Worm (Caenorhabditis elegans) whole organism, L4 larva: ENCODE results near the gene ceeh-2.
A peak's percentile ranks its signal among the peaks of the same experiment; 100 is the strongest.

ENCODE experiments used
- D1046.2 ChIP-seq: fragments of 200-800 bp; sonication (Bioruptor generic); IDR thresholded peaks from 2 replicates; pipeline ENCODE4 v1.3.6; 2022; ENCODE audit warnings: missing genetic modification characterization, missing compliant biosample characterization
- F26F4.8 ChIP-seq: fragments of 200-800 bp; sonication (Bioruptor generic); conservative IDR thresholded peaks from 2 replicates; pipeline ENCODE4 v1.3.6; 2022; ENCODE audit warnings: missing genetic modification characterization, missing compliant biosample characterization
- F49E8.2 ChIP-seq: sonication (generic microtip); optimal IDR thresholded peaks from 2 replicates; lab custom pipeline; 2016; ENCODE audit warnings: missing compliant biosample characterization, mild to moderate bottlenecking, missing genetic modification characterization, borderline replicate concordance
- T26A8.4 ChIP-seq: fragments of 200-800 bp; sonication (Bioruptor generic); IDR thresholded peaks from 2 replicates; pipeline ENCODE4 v1.3.6; 2022; ENCODE audit warnings: missing genetic modification characterization, missing compliant biosample characterization
- Y5F2A.4 ChIP-seq: fragments of 200-800 bp; sonication (Bioruptor generic); optimal IDR thresholded peaks from 2 replicates; lab custom pipeline; 2018; ENCODE audit warnings: mild to moderate bottlenecking, missing genetic modification characterization, missing compliant biosample characterization
- aha-1 ChIP-seq: fragments of 150-350 bp; peaks from one replicate; lab custom pipeline; 2014; ENCODE audit warnings: missing biosample characterization, missing genetic modification characterization
- attf-4 ChIP-seq: sonication (generic microtip); optimal IDR thresholded peaks from 3 replicates; lab custom pipeline; 2017; ENCODE audit warnings: missing biosample characterization, missing genetic modification characterization
- ceh-28 ChIP-seq: fragments of 150-350 bp; optimal IDR thresholded peaks from 2 replicates; lab custom pipeline; 2014; ENCODE audit warnings: missing biosample characterization, missing genetic modification reagents, missing genetic modification characterization
- ceh-32 ChIP-seq: sonication (generic microtip); optimal IDR thresholded peaks from 2 replicates; lab custom pipeline; 2016; ENCODE audit warnings: mild to moderate bottlenecking, missing genetic modification characterization, missing compliant biosample characterization; ENCODE audit not compliant: poor library complexity
- ceh-44 ChIP-seq: fragments of 200-800 bp; sonication (Bioruptor generic); IDR thresholded peaks from 2 replicates; pipeline ENCODE4 v1.3.6; 2022; ENCODE audit warnings: missing genetic modification reagents, missing genetic modification characterization, missing compliant biosample characterization
- ces-1 ChIP-seq: fragments of 150-350 bp; sonication (generic microtip); optimal IDR thresholded peaks from 4 replicates; lab custom pipeline; 2014; ENCODE audit warnings: missing biosample characterization, missing genetic modification reagents, missing genetic modification characterization
- ctbp-1 ChIP-seq: fragments of 200-800 bp; sonication (Bioruptor generic); IDR thresholded peaks from 2 replicates; pipeline ENCODE4 v1.3.6; 2022; ENCODE audit warnings: missing genetic modification reagents, missing genetic modification characterization, missing compliant biosample characterization
- daf-16 ChIP-seq, 3 experiments: sonication (generic microtip); optimal IDR thresholded peaks; 2 replicates each; lab custom pipeline; 2016 to 2017; ENCODE audit warnings: missing genetic modification characterization in 3 of 3, missing genetic modification reagents in 3 of 3, mild to moderate bottlenecking in 2 of 3, missing compliant biosample characterization in 2 of 3, missing biosample characterization in 1 of 3, moderate library complexity in 1 of 3
- dmd-6 ChIP-seq: fragments of 200-800 bp; sonication (Bioruptor generic); IDR thresholded peaks from 2 replicates; pipeline ENCODE4 v1.3.6; 2022; ENCODE audit warnings: missing genetic modification reagents, missing genetic modification characterization, missing compliant biosample characterization
- dmd-8 ChIP-seq: fragments of 200-800 bp; sonication (Bioruptor generic); IDR thresholded peaks from 2 replicates; pipeline ENCODE4 v1.3.6; 2022; ENCODE audit warnings: missing genetic modification characterization, missing compliant biosample characterization
- dpl-1 ChIP-seq: fragments of 150-350 bp; optimal IDR thresholded peaks from 2 replicates; lab custom pipeline; 2014; ENCODE audit warnings: missing biosample characterization, missing genetic modification reagents, missing genetic modification characterization
- dve-1 ChIP-seq: sonication (generic microtip); optimal IDR thresholded peaks from 2 replicates; lab custom pipeline; 2017; ENCODE audit warnings: antibody characterized with exemption, mild to moderate bottlenecking, missing genetic modification characterization, missing compliant biosample characterization; ENCODE audit not compliant: insufficient read depth
- egl-27 ChIP-seq: sonication (generic microtip); optimal IDR thresholded peaks from 3 replicates; lab custom pipeline; 2017; ENCODE audit warnings: missing biosample characterization, missing genetic modification reagents, missing genetic modification characterization
- fos-1 ChIP-seq: fragments of 150-350 bp; optimal IDR thresholded peaks from 2 replicates; lab custom pipeline; 2014; ENCODE audit warnings: missing biosample characterization, missing genetic modification characterization
- hlh-11 ChIP-seq: fragments of 200-800 bp; sonication (Bioruptor generic); optimal IDR thresholded peaks from 2 replicates; lab custom pipeline; 2018; ENCODE audit warnings: mild to moderate bottlenecking, missing genetic modification characterization, missing compliant biosample characterization
- jun-1 ChIP-seq: fragments of 150-350 bp; optimal IDR thresholded peaks from 2 replicates; lab custom pipeline; 2014; ENCODE audit warnings: missing biosample characterization, missing genetic modification reagents, missing genetic modification characterization
- lim-7 ChIP-seq: fragments of 200-800 bp; sonication (Bioruptor generic); IDR thresholded peaks from 2 replicates; pipeline ENCODE4 v1.3.6; 2022; ENCODE audit warnings: missing genetic modification characterization, missing compliant biosample characterization
- lin-1 ChIP-seq: fragments of 200-800 bp; sonication (Bioruptor generic); IDR thresholded peaks from 2 replicates; pipeline ENCODE4 v1.3.6; 2022; ENCODE audit warnings: missing genetic modification reagents, missing genetic modification characterization, missing compliant biosample characterization
- lin-38 ChIP-seq: fragments of 200-800 bp; sonication (Bioruptor generic); IDR thresholded peaks from 2 replicates; pipeline ENCODE4 v1.3.6; 2022; ENCODE audit warnings: missing genetic modification reagents, missing genetic modification characterization, missing compliant biosample characterization
- lin-39 ChIP-seq: fragments of 150-350 bp; optimal IDR thresholded peaks from 2 replicates; lab custom pipeline; 2014; ENCODE audit warnings: missing biosample characterization, missing genetic modification reagents, missing genetic modification characterization
- lsy-2 ChIP-seq, 2 experiments: fragments of 150-350 bp in 1 of 2; sonication (generic microtip) in 1 of 2; optimal IDR thresholded peaks; 2 replicates each; lab custom pipeline; 2014 to 2017; ENCODE audit warnings: missing biosample characterization in 2 of 2, missing genetic modification characterization in 2 of 2
- madf-5 ChIP-seq, 2 experiments: fragments of 200-800 bp; sonication (Bioruptor generic); IDR thresholded peaks; 2 replicates each; pipeline ENCODE4 v1.3.6; 2022; ENCODE audit warnings: missing compliant biosample characterization in 2 of 2, missing genetic modification characterization in 2 of 2
- mep-1 ChIP-seq: fragments of 150-350 bp; sonication (generic microtip); optimal IDR thresholded peaks from 3 replicates; lab custom pipeline; 2014; ENCODE audit warnings: missing biosample characterization, missing genetic modification characterization
- mes-2 ChIP-seq: sonication (generic microtip); optimal IDR thresholded peaks from 2 replicates; lab custom pipeline; 2016; ENCODE audit warnings: missing genotype, mild to moderate bottlenecking, missing genetic modification characterization, missing compliant biosample characterization; ENCODE audit not compliant: poor library complexity, severe bottlenecking
- mxl-3 ChIP-seq: fragments of 200-800 bp; sonication (Bioruptor generic); optimal IDR thresholded peaks from 2 replicates; lab custom pipeline; 2018; ENCODE audit warnings: mild to moderate bottlenecking, missing genetic modification characterization, missing compliant biosample characterization
- nhr-237 ChIP-seq: sonication (generic microtip); optimal IDR thresholded peaks from 2 replicates; lab custom pipeline; 2017; ENCODE audit warnings: missing biosample characterization, missing genetic modification characterization
- nhr-28 ChIP-seq: fragments of 150-350 bp; optimal IDR thresholded peaks from 2 replicates; lab custom pipeline; 2014; ENCODE audit warnings: missing biosample characterization, missing genetic modification characterization
- nhr-6 ChIP-seq: fragments of 150-350 bp; optimal IDR thresholded peaks from 2 replicates; lab custom pipeline; 2014; ENCODE audit warnings: missing biosample characterization, missing genetic modification characterization
- nhr-76 ChIP-seq: fragments of 150-350 bp; optimal IDR thresholded peaks from 2 replicates; lab custom pipeline; 2014; ENCODE audit warnings: missing biosample characterization, missing genetic modification characterization
- nhr-77 ChIP-seq: fragments of 150-350 bp; optimal IDR thresholded peaks from 2 replicates; lab custom pipeline; 2014; ENCODE audit warnings: missing biosample characterization, missing genetic modification characterization
- rbr-2 ChIP-seq: sonication (generic microtip); optimal IDR thresholded peaks from 2 replicates; lab custom pipeline; 2016; ENCODE audit warnings: missing genotype, missing genetic modification characterization, missing compliant biosample characterization
- tag-97 ChIP-seq: fragments of 200-800 bp; sonication (Bioruptor generic); IDR thresholded peaks from 2 replicates; pipeline ENCODE4 v1.3.6; 2022; ENCODE audit warnings: missing genetic modification characterization, missing compliant biosample characterization
- tra-1 ChIP-seq: fragments of 200-800 bp; sonication (Bioruptor generic); IDR thresholded peaks from 2 replicates; pipeline ENCODE4 v1.3.6; 2022; ENCODE audit warnings: missing genetic modification reagents, missing genetic modification characterization, missing compliant biosample characterization
- unc-130 ChIP-seq: sonication (generic microtip); optimal IDR thresholded peaks from 2 replicates; lab custom pipeline; 2016; ENCODE audit warnings: missing genetic modification reagents, missing genetic modification characterization, missing compliant biosample characterization
- vab-7 ChIP-seq: fragments of 200-800 bp; sonication (Bioruptor generic); IDR thresholded peaks from 2 replicates; pipeline ENCODE4 v1.3.6; 2022; ENCODE audit warnings: missing genetic modification reagents, missing genetic modification characterization, missing compliant biosample characterization
- zfp-3 ChIP-seq: fragments of 200-800 bp; sonication (Bioruptor generic); conservative IDR thresholded peaks from 2 replicates; pipeline ENCODE4 v1.3.6; 2022; ENCODE audit warnings: missing genetic modification reagents, missing genetic modification characterization, missing compliant biosample characterization
- ztf-11 ChIP-seq: fragments of 150-350 bp; optimal IDR thresholded peaks from 2 replicates; lab custom pipeline; 2014; ENCODE audit warnings: missing biosample characterization, missing genetic modification characterization

ceeh-2 gene

DNA sequence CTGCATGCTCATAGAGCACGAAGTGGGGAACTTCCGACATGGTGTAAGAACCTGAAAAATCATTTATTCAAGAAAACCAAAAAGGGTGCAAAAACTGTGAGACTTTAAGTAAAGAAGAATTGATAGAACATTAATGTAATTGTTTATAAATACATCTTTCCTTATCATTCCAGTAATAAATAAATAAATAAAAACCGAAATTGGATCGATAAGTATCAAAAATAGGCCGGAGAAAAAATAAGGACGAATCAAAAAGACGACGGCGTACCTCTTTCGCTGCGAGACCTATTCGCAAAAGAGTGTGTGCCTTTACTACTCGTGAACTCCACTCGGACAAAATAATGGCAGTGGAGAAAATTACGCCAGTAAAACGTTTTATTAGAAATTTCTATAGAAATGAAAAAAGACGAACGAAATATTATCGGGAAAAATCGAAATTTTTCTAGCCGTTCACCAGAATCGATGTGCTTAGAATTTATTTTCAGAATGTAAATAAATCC, 4.7 kb downstream of the ceeh-2 start, which contains the start of gene nol-56 (continued):
- TF ChIP-seq mxl-3 (GFP tag; lab: Kevin White, UChicago) (no peak), dpl-1 (GFP tag; lab: Kevin White, UChicago) (peak; percentile 89), nhr-77 (tag; lab: Kevin White, UChicago) (peak; percentile 71), lin-1 (no peak), lin-39 (tag; lab: Kevin White, UChicago) (no peak), unc-130 (GFP tag; lab: Kevin White, UChicago) (peak; percentile 64), lsy-2 (tag; optimal IDR thresholded peaks at IDR 0.05; lab: Kevin White, UChicago) (peak in 1 of 2 experiments; percentile 94), dve-1 (peak; percentile 82), T26A8.4 (GFP tag; lab: Robert Waterston, UW) (no peak), F49E8.2 (tag; lab: Kevin White, UChicago) (peak; percentile 11), lim-7 (GFP tag; lab: Robert Waterston, UW) (no peak), tra-1 (GFP tag; lab: Robert Waterston, UW) (no peak), nhr-76 (tag; lab: Kevin White, UChicago) (no peak), dmd-8 (GFP tag; lab: Robert Waterston, UW) (no peak), ces-1 (GFP tag; lab: Kevin White, UChicago) (no peak), ctbp-1 (GFP tag; lab: Robert Waterston, UW) (0 out of 2 replicates have a peak, but pooled peaks have one; percentile 36), rbr-2 (peak; percentile 71), Y5F2A.4 (GFP tag; lab: Kevin White, UChicago) (no peak), nhr-6 (tag; lab: Kevin White, UChicago) (peak; percentile 62), ceh-44 (GFP tag; lab: Robert Waterston, UW) (no peak), hlh-11 (tag; lab: Kevin White, UChicago) (no peak), ztf-11 (tag; lab: Kevin White, UChicago) (no peak), F26F4.8 (GFP tag; lab: Robert Waterston, UW) (no peak), attf-4 (tag; lab: Kevin White, UChicago) (no peak)
- TF ChIP-seq, all 104 proteins: peak for 35

DNA sequence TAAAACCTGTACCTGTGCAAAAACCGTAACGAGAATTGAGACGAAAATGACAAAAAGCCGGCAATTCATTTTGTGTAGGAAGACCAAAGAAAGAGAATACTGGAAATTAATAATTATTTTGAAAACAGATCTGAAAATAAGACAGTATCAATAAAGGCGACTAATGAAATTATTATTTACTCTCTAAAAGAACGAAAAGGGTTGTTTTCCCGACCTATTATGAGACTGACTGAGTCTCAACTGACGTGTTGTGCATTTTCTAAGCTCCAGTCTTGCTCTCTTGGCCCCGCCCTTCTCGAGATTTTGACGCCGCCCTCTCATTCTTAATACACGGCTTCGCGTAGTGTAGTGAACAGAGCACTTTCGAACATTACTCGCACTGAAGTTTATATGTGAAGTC, 7.6 kb downstream of the ceeh-2 start, which contains the start of gene K07C5.9:
TSS of gene K07C5.9 (minus strand) at position 101 of the 400 bp plus-strand sequence.
- no peak for TF ChIP-seq tag-97 (GFP tag; lab: Robert Waterston, UW)
- TF ChIP-seq zfp-3 = no peak
- no peak for TF ChIP-seq egl-27 (tag; lab: Kevin White, UChicago)
- TF ChIP-seq fos-1 (tag; lab: Kevin White, UChicago) = no peak
- TF ChIP-seq aha-1 (tag; lab: Kevin White, UChicago) = no peak
- no peak for TF ChIP-seq mep-1 (tag; lab: Kevin White, UChicago)
- no peak for TF ChIP-seq D1046.2
- TF ChIP-seq mes-2 (tag; lab: Kevin White, UChicago) = peak; percentile 8
- no peak for TF ChIP-seq ceh-32
- TF ChIP-seq ceh-28 (tag; lab: Kevin White, UChicago) = no peak
- TF ChIP-seq lin-38 = 0 out of 2 replicates have a peak, but pooled peaks have one; percentile 10
- TF ChIP-seq daf-16 (GFP tag; optimal IDR thresholded peaks at IDR 0.05; lab: Kevin White, UChicago) = no peak
- TF ChIP-seq daf-16 (tag; optimal IDR thresholded peaks at IDR 0.05; lab: Kevin White, UChicago) = peak; percentile 25

DNA sequence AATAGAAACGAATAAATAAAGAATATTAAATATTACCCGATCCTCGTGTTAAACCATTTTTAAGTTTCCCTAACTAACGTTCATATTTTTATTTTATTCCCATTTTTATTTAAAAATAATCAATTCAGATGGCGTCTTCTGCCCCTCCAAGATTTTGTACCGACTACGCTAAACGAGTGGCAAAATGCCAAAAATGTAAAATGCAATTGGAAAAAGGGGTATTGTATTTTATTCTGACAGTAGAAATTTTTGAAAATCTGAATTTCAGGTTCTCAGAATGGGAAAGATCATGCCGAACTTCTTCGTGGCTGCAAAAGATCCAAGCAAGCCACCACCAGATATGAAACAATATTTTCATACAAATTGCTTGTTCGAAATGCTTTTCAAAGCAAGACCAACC, 14.8 kb downstream of the ceeh-2 start, which contains the start of gene K07C5.3:
TSS of gene K07C5.3 (plus strand) at position 129 of the 400 bp plus-strand sequence.
- TF ChIP-seq ceh-44 (GFP tag; lab: Robert Waterston, UW) (no peak), vab-7 (GFP tag; lab: Robert Waterston, UW) (peak; percentile 12; the same call in 1 of the 2 replicates), daf-16 (GFP tag; optimal IDR thresholded peaks at IDR 0.05; lab: Kevin White, UChicago) (no peak), daf-16 (tag; optimal IDR thresholded peaks at IDR 0.05; lab: Kevin White, UChicago) (no peak), F26F4.8 (GFP tag; lab: Robert Waterston, UW) (no peak), lin-38 (peak; percentile 27; the same call in 1 of the 2 replicates), nhr-237 (tag; lab: Kevin White, UChicago) (no peak), lsy-2 (tag; optimal IDR thresholded peaks at IDR 0.05; lab: Kevin White, UChicago) (no peak), jun-1 (no peak), mxl-3 (GFP tag; lab: Kevin White, UChicago) (no peak), nhr-76 (tag; lab: Kevin White, UChicago) (no peak), dmd-6 (no peak), madf-5 (GFP tag; IDR thresholded peaks at IDR 0.05; lab: Robert Waterston, UW) (no peak), ces-1 (GFP tag; lab: Kevin White, UChicago) (no peak), nhr-28 (tag; lab: Kevin White, UChicago) (no peak), egl-27 (tag; lab: Kevin White, UChicago) (no peak)
